Worm (Caenorhabditis elegans) whole organism, late embryonic: ENCODE results near the gene F55G7.5.

Experiments
- ceh-2 ChIP-seq: sonication (generic microtip); optimal IDR thresholded peaks from 2 replicates; lab custom pipeline; 2016; ENCODE audit warnings: missing genotype, missing genetic modification characterization, missing compliant biosample characterization
- pqm-1 ChIP-seq: sonication (generic microtip); optimal IDR thresholded peaks from 2 replicates; lab custom pipeline; 2016; ENCODE audit warnings: missing genetic modification characterization, missing compliant biosample characterization
- tbx-2 ChIP-seq: sonication (generic microtip); optimal IDR thresholded peaks from 2 replicates; lab custom pipeline; 2016; ENCODE audit warnings: missing genetic modification characterization, missing compliant biosample characterization

- no peak for TF ChIP-seq ceh-2
- no peak for TF ChIP-seq pqm-1 (tag; lab: Kevin White, UChicago)
- no peak for TF ChIP-seq tbx-2 (tag; lab: Kevin White, UChicago)
Observed at ce11 chrX:11955125-11955524, 16.4 kb upstream of the F55G7.5 start, which contains the start of gene T08D10.3.
